Fruit fly (Drosophila melanogaster): ENCODE data around the gene Npc2c.
A peak's percentile ranks its signal among the peaks of the same experiment; 100 is the strongest.

The Npc2c gene

dm6 chr3R:10076665-10077064, 16.6 kb downstream of the Npc2c start (continued):
- TF ChIP-seq stwl (tag; optimal IDR thresholded peaks at IDR 0.05) (no peak), Vsx1 (GFP tag; optimal IDR thresholded peaks at IDR 0.05) (no peak), Dp (GFP tag; optimal IDR thresholded peaks at IDR 0.05) (peak; percentile 26), Dek (tag; optimal IDR thresholded peaks at IDR 0.05) (peak; percentile 22), tgo (GFP tag; IDR thresholded peaks at IDR 0.05) (no peak), grn (GFP tag; optimal IDR thresholded peaks at IDR 0.05) (peak; percentile 33), pzg (GFP tag; optimal IDR thresholded peaks at IDR 0.05) (peak; percentile 29), Bteb2 (GFP tag; optimal IDR thresholded peaks at IDR 0.05) (no peak), CG15601 (tag; optimal IDR thresholded peaks at IDR 0.05) (peak; percentile 100), CG3995 (GFP tag; optimal IDR thresholded peaks at IDR 0.05) (no peak)

- TF ChIP-seq trh (GFP tag; optimal IDR thresholded peaks at IDR 0.05): no peak
- no peak for TF ChIP-seq Ada2b (GFP tag; IDR thresholded peaks at IDR 0.05)
- TF ChIP-seq CG6813 (GFP tag; optimal IDR thresholded peaks at IDR 0.05): no peak
- TF ChIP-seq CG2199 (GFP tag; IDR thresholded peaks at IDR 0.05): no peak
- TF ChIP-seq E2f2 (GFP tag; IDR thresholded peaks at IDR 0.05): no peak
- no peak for TF ChIP-seq NC2β (GFP tag; optimal IDR thresholded peaks at IDR 0.05)
- TF ChIP-seq tap (tag; optimal IDR thresholded peaks at IDR 0.05): no peak
- TF ChIP-seq HLH54F (GFP tag; optimal IDR thresholded peaks at IDR 0.05): no peak
- no peak for TF ChIP-seq Mad (GFP tag; optimal IDR thresholded peaks at IDR 0.05)
- no peak for TF ChIP-seq Drgx (GFP tag; IDR thresholded peaks at IDR 0.05)
- no peak for TF ChIP-seq nau (GFP tag; optimal IDR thresholded peaks at IDR 0.05)
- no peak for TF ChIP-seq nerfin-1 (tag; optimal IDR thresholded peaks at IDR 0.05)
Observed at dm6 chr3R:10078468-10079143, 18.6 kb downstream of the Npc2c start.

dm6 chr3R:10079267-10079987, 19.4 kb downstream of the Npc2c start:
- TF ChIP-seq knrl (GFP tag; IDR thresholded peaks at IDR 0.05; ENCODE audit: partially characterized antibody) (no peak), CG31388 (GFP tag; optimal IDR thresholded peaks at IDR 0.05) (no peak), CG10565 (GFP tag; optimal IDR thresholded peaks at IDR 0.05) (no peak), luna (GFP tag; optimal IDR thresholded peaks at IDR 0.05) (no peak), scrt (GFP tag; optimal IDR thresholded peaks at IDR 0.05) (no peak), slbo (GFP tag; IDR thresholded peaks at IDR 0.05) (peak; percentile 58), CG15601 (tag; optimal IDR thresholded peaks at IDR 0.05) (no peak), slou (GFP tag; optimal IDR thresholded peaks at IDR 0.05) (no peak), Aef1 (GFP tag; IDR thresholded peaks at IDR 0.05) (peak; percentile 26; the same call in 1 of the 3 replicates), crp (GFP tag; optimal IDR thresholded peaks at IDR 0.05) (no peak), Hmr (GFP tag; optimal IDR thresholded peaks at IDR 0.05) (no peak), ash1 (GFP tag; optimal IDR thresholded peaks at IDR 0.05) (no peak), klu (GFP tag; IDR thresholded peaks at IDR 0.05) (no peak), CG9876 (GFP tag; optimal IDR thresholded peaks at IDR 0.05) (no peak), Dip2 (GFP tag; IDR thresholded peaks at IDR 0.05) (no peak), hbn (GFP tag; IDR thresholded peaks at IDR 0.05; ENCODE audit: partially characterized antibody) (no peak), D (optimal IDR thresholded peaks at IDR 0.05) (no peak), D (GFP tag; optimal IDR thresholded peaks at IDR 0.05) (no peak), fd64A (GFP tag; optimal IDR thresholded peaks at IDR 0.05) (no peak), Hand (GFP tag; optimal IDR thresholded peaks at IDR 0.05) (no peak), CG11723 (GFP tag; optimal IDR thresholded peaks at IDR 0.05) (no peak), CG43689 (GFP tag; IDR thresholded peaks at IDR 0.05) (0 out of 2 replicates have a peak, but pooled peaks have one; percentile 6), CG4707 (GFP tag; optimal IDR thresholded peaks at IDR 0.05) (no peak), CG14667 (GFP tag; IDR thresholded peaks at IDR 0.05) (no peak), CG8765 (GFP tag; IDR thresholded peaks at IDR 0.05) (no peak), CG11085 (GFP tag; IDR thresholded peaks at IDR 0.05) (no peak)

Measured in whole organism, embryonic.